Worm (Caenorhabditis elegans): ENCODE data around the gene cox-18.
A peak's percentile ranks its signal among the peaks of the same experiment; 100 is the strongest.

- TF ChIP-seq elt-1 (tag; optimal IDR thresholded peaks at IDR 0.05): no peak
- no peak for TF ChIP-seq R02D3.7 (tag; optimal IDR thresholded peaks at IDR 0.05)
- TF ChIP-seq unc-39 (tag; optimal IDR thresholded peaks at IDR 0.05): no peak
- TF ChIP-seq tbx-2 (tag; optimal IDR thresholded peaks at IDR 0.05): no peak
- TF ChIP-seq hmg-11 (tag; optimal IDR thresholded peaks at IDR 0.05): no peak
- peak; percentile 53 for TF ChIP-seq pqm-1 (tag; optimal IDR thresholded peaks at IDR 0.05)
- TF ChIP-seq nhr-237 (tag; optimal IDR thresholded peaks at IDR 0.05): no peak
These were observed 51.3 kb downstream of the cox-18 start for ce11 chrIV:1148425-1149151.
